Worm (Caenorhabditis elegans) whole organism, young adult: Measurements from ENCODE around the gene acd-3.

Experiments used
- C06A6.2 ChIP-seq: fragments of 200-800 bp; sonication (Bioruptor generic); conservative IDR thresholded peaks from 2 replicates; pipeline ENCODE4 v1.3.6; 2022; ENCODE audit warnings: missing genetic modification characterization, missing compliant biosample characterization
- D2030.7 ChIP-seq: fragments of 200-800 bp; sonication (Bioruptor generic); IDR thresholded peaks from 2 replicates; pipeline ENCODE4 v1.3.6; 2022; ENCODE audit warnings: missing genetic modification reagents, missing genetic modification characterization, missing compliant biosample characterization
- F23B12.7 ChIP-seq: sonication (generic microtip); optimal IDR thresholded peaks from 2 replicates; lab custom pipeline; 2017; ENCODE audit warnings: missing genetic modification characterization, mild to moderate bottlenecking, missing compliant biosample characterization, antibody characterized with exemption, moderate library complexity; ENCODE audit not compliant: insufficient read depth
- ZK185.1 ChIP-seq: sonication (generic microtip); optimal IDR thresholded peaks from 2 replicates; lab custom pipeline; 2016; ENCODE audit warnings: mild to moderate bottlenecking, missing genetic modification characterization, missing compliant biosample characterization; ENCODE audit not compliant: poor library complexity, severe bottlenecking
- attf-6 ChIP-seq: fragments of 200-800 bp; sonication (Bioruptor generic); IDR thresholded peaks from 2 replicates; pipeline ENCODE4 v1.3.6; 2022; ENCODE audit warnings: missing genetic modification reagents, missing genetic modification characterization, missing compliant biosample characterization
- cebp-2 ChIP-seq: fragments of 200-800 bp; sonication (Bioruptor generic); IDR thresholded peaks from 2 replicates; pipeline ENCODE4 v1.3.6; 2022; ENCODE audit warnings: missing genetic modification characterization, missing compliant biosample characterization
- ceh-100 ChIP-seq: fragments of 200-800 bp; sonication (Bioruptor generic); IDR thresholded peaks from 2 replicates; pipeline ENCODE4 v1.3.6; 2022; ENCODE audit warnings: missing genetic modification reagents, missing genetic modification characterization, missing compliant biosample characterization
- ceh-58 ChIP-seq: fragments of 200-800 bp; sonication (Bioruptor generic); IDR thresholded peaks from 2 replicates; pipeline ENCODE4 v1.3.6; 2022; ENCODE audit warnings: missing genetic modification characterization, missing compliant biosample characterization
- ceh-79 ChIP-seq: sonication (generic microtip); optimal IDR thresholded peaks from 2 replicates; lab custom pipeline; 2017; ENCODE audit warnings: mild to moderate bottlenecking, missing genetic modification characterization, missing compliant biosample characterization
- chd-7 ChIP-seq: sonication (generic microtip); optimal IDR thresholded peaks from 2 replicates; lab custom pipeline; 2016; ENCODE audit warnings: mild to moderate bottlenecking, missing genetic modification characterization, moderate library complexity, missing compliant biosample characterization
- dpl-1 ChIP-seq: fragments of 150-350 bp; optimal IDR thresholded peaks from 2 replicates; lab custom pipeline; 2014; ENCODE audit warnings: missing biosample characterization, missing genetic modification reagents, missing genetic modification characterization
- ekl-4 ChIP-seq: fragments of 200-800 bp; sonication (Bioruptor generic); IDR thresholded peaks from 2 replicates; pipeline ENCODE4 v1.3.6; 2022; ENCODE audit warnings: missing genetic modification reagents, missing genetic modification characterization, missing compliant biosample characterization
- him-1 ChIP-seq: sonication (generic microtip); optimal IDR thresholded peaks from 2 replicates; lab custom pipeline; 2016; ENCODE audit warnings: missing genotype, missing genetic modification reagents, missing genetic modification characterization, missing compliant biosample characterization
- hmg-1.2 ChIP-seq: fragments of 200-800 bp; sonication (Bioruptor generic); IDR thresholded peaks from 2 replicates; pipeline ENCODE4 v1.3.6; 2022; ENCODE audit warnings: missing genetic modification reagents, missing genetic modification characterization, missing compliant biosample characterization
- hrde-1 ChIP-seq: sonication (generic microtip); optimal IDR thresholded peaks from 2 replicates; lab custom pipeline; 2016; ENCODE audit warnings: missing genetic modification characterization, mild to moderate bottlenecking, missing compliant biosample characterization, moderate library complexity, missing genotype, missing genetic modification reagents, borderline replicate concordance
- hsf-1 ChIP-seq: fragments of 200-800 bp; sonication (Bioruptor generic); IDR thresholded peaks from 2 replicates; pipeline ENCODE4 v1.3.6; 2022; ENCODE audit warnings: missing genetic modification reagents, missing genetic modification characterization, missing compliant biosample characterization
- lin-26 ChIP-seq: fragments of 200-800 bp; sonication (Bioruptor generic); IDR thresholded peaks from 2 replicates; pipeline ENCODE4 v1.3.6; 2022; ENCODE audit warnings: missing genetic modification reagents, missing genetic modification characterization, missing compliant biosample characterization
- madf-10 ChIP-seq: sonication (generic microtip); optimal IDR thresholded peaks from 2 replicates; lab custom pipeline; 2016; ENCODE audit warnings: mild to moderate bottlenecking, missing genetic modification characterization, missing compliant biosample characterization
- mel-28 ChIP-seq: sonication (generic microtip); optimal IDR thresholded peaks from 2 replicates; lab custom pipeline; 2016; ENCODE audit warnings: borderline replicate concordance, mild to moderate bottlenecking, missing genetic modification characterization, missing compliant biosample characterization
- mes-4 ChIP-seq: sonication (generic microtip); optimal IDR thresholded peaks from 2 replicates; lab custom pipeline; 2016; ENCODE audit warnings: missing genotype, missing genetic modification characterization, missing compliant biosample characterization
- nfyb-1 ChIP-seq: fragments of 200-800 bp; sonication (Bioruptor generic); IDR thresholded peaks from 2 replicates; pipeline ENCODE4 v1.3.6; 2022; ENCODE audit warnings: missing genetic modification reagents, missing genetic modification characterization, missing compliant biosample characterization
- nhr-120 ChIP-seq: fragments of 200-800 bp; sonication (Bioruptor generic); IDR thresholded peaks from 2 replicates; pipeline ENCODE4 v1.3.6; 2022; ENCODE audit warnings: missing genetic modification characterization, missing compliant biosample characterization
- nhr-27 ChIP-seq: fragments of 200-800 bp; sonication (Bioruptor generic); optimal IDR thresholded peaks from 2 replicates; lab custom pipeline; 2018; ENCODE audit warnings: mild to moderate bottlenecking, missing genetic modification characterization, moderate library complexity, missing compliant biosample characterization
- nhr-80 ChIP-seq: sonication (generic microtip); optimal IDR thresholded peaks from 2 replicates; lab custom pipeline; 2016; ENCODE audit warnings: missing genetic modification characterization, missing compliant biosample characterization
- repo-1 ChIP-seq: sonication (generic microtip); optimal IDR thresholded peaks from 2 replicates; lab custom pipeline; 2017; ENCODE audit warnings: mild to moderate bottlenecking, missing genetic modification characterization, missing compliant biosample characterization
- sdz-38 ChIP-seq: sonication (generic microtip); optimal IDR thresholded peaks from 2 replicates; lab custom pipeline; 2016; ENCODE audit warnings: missing genotype, missing genetic modification characterization, missing compliant biosample characterization
- snpc-1.1 ChIP-seq: sonication (generic microtip); optimal IDR thresholded peaks from 2 replicates; lab custom pipeline; 2017; ENCODE audit warnings: missing genetic modification characterization, mild to moderate bottlenecking, missing compliant biosample characterization, antibody characterized with exemption, moderate library complexity, missing genotype, missing genetic modification reagents; ENCODE audit not compliant: insufficient read depth
- snpc-4 ChIP-seq, 5 experiments: fragments of 150-350 bp in 1 of 5; sonication (generic microtip) in 4 of 5; optimal IDR thresholded peaks; 2 replicates each; lab custom pipeline; 2014 to 2018; ENCODE audit warnings: missing genetic modification characterization in 5 of 5, missing biosample characterization in 3 of 5, antibody characterized with exemption in 2 of 5, mild to moderate bottlenecking in 2 of 5, missing compliant biosample characterization in 2 of 5, missing genotype in 2 of 5, moderate library complexity in 2 of 5, missing genetic modification reagents in 1 of 5
- somi-1 ChIP-seq: fragments of 200-800 bp; sonication (Bioruptor generic); optimal IDR thresholded peaks from 2 replicates; lab custom pipeline; 2018; ENCODE audit warnings: mild to moderate bottlenecking, missing genetic modification characterization, missing compliant biosample characterization
- tlf-1 ChIP-seq: fragments of 200-800 bp; sonication (Bioruptor generic); optimal IDR thresholded peaks from 2 replicates; lab custom pipeline; 2018; ENCODE audit warnings: mild to moderate bottlenecking, missing genetic modification characterization, missing compliant biosample characterization
- unc-62 ChIP-seq: fragments of 150-350 bp; optimal IDR thresholded peaks from 2 replicates; lab custom pipeline; 2014; ENCODE audit warnings: missing biosample characterization, missing genetic modification reagents, missing genetic modification characterization
- xnd-1 ChIP-seq: sonication (generic microtip); optimal IDR thresholded peaks from 2 replicates; lab custom pipeline; 2016; ENCODE audit warnings: missing genotype, missing genetic modification reagents, missing genetic modification characterization, missing compliant biosample characterization
- ztf-18 ChIP-seq: sonication (generic microtip); optimal IDR thresholded peaks from 2 replicates; lab custom pipeline; 2016; ENCODE audit warnings: missing genotype, mild to moderate bottlenecking, missing genetic modification characterization, missing compliant biosample characterization
- ztf-26 ChIP-seq: sonication (generic microtip); optimal IDR thresholded peaks from 2 replicates; lab custom pipeline; 2017; ENCODE audit warnings: missing genetic modification characterization, missing compliant biosample characterization
- ztf-3 ChIP-seq: fragments of 200-800 bp; sonication (Bioruptor generic); optimal IDR thresholded peaks from 2 replicates; lab custom pipeline; 2018; ENCODE audit warnings: mild to moderate bottlenecking, missing genetic modification characterization, missing compliant biosample characterization

Gene acd-3

DNA sequence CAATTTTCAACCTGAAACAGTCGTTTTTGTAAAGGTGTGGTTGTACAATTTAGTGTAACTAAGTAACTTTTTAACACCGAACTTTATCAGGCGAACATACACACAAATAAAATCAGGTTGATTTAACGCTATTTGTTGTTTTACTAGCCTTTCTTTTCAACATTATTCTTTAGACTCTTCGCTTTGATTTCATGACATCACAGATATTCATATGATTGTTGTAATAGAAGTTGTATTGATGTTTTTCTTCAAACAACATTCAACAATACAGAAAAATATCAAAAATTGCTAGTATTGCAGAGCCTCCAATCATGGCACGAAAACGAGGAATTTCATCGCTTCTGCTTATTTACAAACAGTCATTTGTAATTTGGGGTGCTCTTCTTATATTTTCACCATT is 45.8 kb downstream of the acd-3 start, which contains the start of gene nac-1:
Gene nac-1, plus strand, starts transcription at position 301 of the 400 bp plus-strand sequence.
- no peak for TF ChIP-seq nhr-120 (GFP tag; lab: Robert Waterston, UW)
- no peak for TF ChIP-seq lin-26 (GFP tag; lab: Robert Waterston, UW)
- TF ChIP-seq nhr-80 (tag; lab: Kevin White, UChicago): no peak
- no peak for TF ChIP-seq D2030.7 (GFP tag; lab: Robert Waterston, UW)
- no peak for TF ChIP-seq him-1 (tag; lab: Kevin White, UChicago)
- no peak for TF ChIP-seq unc-62 (GFP tag; lab: Kevin White, UChicago)
- TF ChIP-seq ztf-3 (GFP tag; lab: Kevin White, UChicago): no peak
- TF ChIP-seq nhr-27 (tag; lab: Kevin White, UChicago): no peak
- no peak for TF ChIP-seq hrde-1 (tag; lab: Kevin White, UChicago)
- TF ChIP-seq dpl-1: no peak
- TF ChIP-seq sdz-38 (tag; lab: Kevin White, UChicago): no peak
- no peak for TF ChIP-seq madf-10

DNA sequence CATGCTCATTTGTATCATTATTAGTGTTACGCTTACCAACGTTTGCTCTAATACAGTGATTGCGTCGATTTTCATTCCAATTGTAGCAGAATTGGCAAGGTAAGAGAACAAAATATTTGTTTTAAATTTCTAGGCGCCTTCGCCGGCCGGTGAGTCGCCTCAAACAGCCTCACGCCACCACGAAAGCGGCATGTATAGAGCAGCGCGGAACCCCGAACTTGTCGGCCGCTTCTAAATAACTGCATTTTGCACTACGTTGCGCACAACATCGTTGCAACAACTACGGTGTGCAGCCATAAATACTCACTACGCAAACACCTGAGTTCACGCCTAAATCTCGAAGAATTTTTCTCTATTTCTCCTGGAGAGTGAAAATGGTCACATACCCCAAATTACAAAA is 48.1 kb downstream of the acd-3 start:
- TF ChIP-seq snpc-4 (GFP tag; optimal IDR thresholded peaks at IDR 0.05; lab: Kevin White, UChicago) (no peak), snpc-4 (tag; optimal IDR thresholded peaks at IDR 0.05; lab: Kevin White, UChicago) (peak in 2 of 4 experiments; percentile 85 to 89), snpc-1.1 (peak; percentile 76), F23B12.7 (tag; lab: Kevin White, UChicago) (no peak)

- TF ChIP-seq ZK185.1 (tag; lab: Kevin White, UChicago): no peak
- TF ChIP-seq mel-28 (tag; lab: Kevin White, UChicago): no peak
- TF ChIP-seq cebp-2 (GFP tag; lab: Robert Waterston, UW): no peak
- no peak for TF ChIP-seq hmg-1.2 (GFP tag; lab: Robert Waterston, UW)
- no peak for TF ChIP-seq mes-4 (tag; lab: Kevin White, UChicago)
- no peak for TF ChIP-seq ceh-58
- TF ChIP-seq ceh-100: no peak
- no peak for TF ChIP-seq tlf-1 (GFP tag; lab: Kevin White, UChicago)
- no peak for TF ChIP-seq somi-1 (GFP tag; lab: Kevin White, UChicago)
- no peak for TF ChIP-seq madf-10
- TF ChIP-seq nhr-27 (tag; lab: Kevin White, UChicago): no peak
- no peak for TF ChIP-seq ztf-26 (tag; lab: Kevin White, UChicago)
- no peak for TF ChIP-seq him-1 (tag; lab: Kevin White, UChicago)
- no peak for TF ChIP-seq ekl-4 (GFP tag; lab: Robert Waterston, UW)
- no peak for TF ChIP-seq attf-6
- TF ChIP-seq nfyb-1 (GFP tag; lab: Robert Waterston, UW): no peak
- TF ChIP-seq xnd-1 (tag; lab: Kevin White, UChicago): no peak
- no peak for TF ChIP-seq hsf-1 (GFP tag; lab: Robert Waterston, UW)
- TF ChIP-seq ceh-79 (tag; lab: Kevin White, UChicago): no peak
Measured at ce11 chrX:14898205-14898604, 49.1 kb downstream of the acd-3 start, which contains the start of gene lips-8. TSS of gene lips-8 (plus strand) at chrX:14898505.

ce11 chrX:14900487-14900886 is 51.4 kb downstream of the acd-3 start:
- TF ChIP-seq C06A6.2: no peak
- TF ChIP-seq ztf-18 (tag; lab: Kevin White, UChicago): no peak
- no peak for TF ChIP-seq repo-1 (tag; lab: Kevin White, UChicago)
- TF ChIP-seq chd-7: no peak
- no peak for TF ChIP-seq snpc-1.1
